Fruit fly (Drosophila melanogaster): ENCODE data around the gene CG12123.

dm6 chrX:8447166-8447565 lies 5.0 kb upstream of the CG12123 start:
- TF ChIP-seq Pif1A (GFP tag; optimal IDR thresholded peaks at IDR 0.05) (no peak), CG17806 (tag; optimal IDR thresholded peaks at IDR 0.05) (no peak)
